Worm (Caenorhabditis elegans) whole organism, young adult: ENCODE measurements around the gene mboa-2.

Source experiments
- B0019.2 ChIP-seq: fragments of 200-800 bp; sonication (Bioruptor generic); conservative IDR thresholded peaks from 2 replicates; pipeline ENCODE4 v1.3.6; 2022; ENCODE audit warnings: missing genetic modification reagents, missing genetic modification characterization, missing compliant biosample characterization
- B0035.1 ChIP-seq: sonication (generic microtip); optimal IDR thresholded peaks from 2 replicates; lab custom pipeline; 2016; ENCODE audit warnings: missing genetic modification characterization, mild to moderate bottlenecking, missing compliant biosample characterization, missing genotype, missing genetic modification reagents
- C17E4.6 ChIP-seq: fragments of 200-800 bp; sonication (Bioruptor generic); IDR thresholded peaks from 2 replicates; pipeline ENCODE4 v1.3.6; 2022; ENCODE audit warnings: missing genetic modification reagents, missing genetic modification characterization, missing compliant biosample characterization
- F22D6.2 ChIP-seq: sonication (generic microtip); optimal IDR thresholded peaks from 2 replicates; lab custom pipeline; 2016; ENCODE audit warnings: mild to moderate bottlenecking, missing genetic modification characterization, missing compliant biosample characterization
- F37B4.10 ChIP-seq: fragments of 200-800 bp; sonication (Bioruptor generic); IDR thresholded peaks from 2 replicates; pipeline ENCODE4 v1.3.6; 2022; ENCODE audit warnings: missing genetic modification characterization, missing compliant biosample characterization
- F49E8.2 ChIP-seq: sonication (generic microtip); optimal IDR thresholded peaks from 3 replicates; lab custom pipeline; 2017; ENCODE audit warnings: missing genetic modification characterization, mild to moderate bottlenecking, missing compliant biosample characterization, antibody characterized with exemption, moderate library complexity; ENCODE audit not compliant: insufficient read depth
- F52B5.7 ChIP-seq: sonication (generic microtip); optimal IDR thresholded peaks from 2 replicates; lab custom pipeline; 2016; ENCODE audit warnings: mild to moderate bottlenecking, missing genetic modification characterization, missing compliant biosample characterization
- F57A8.1 ChIP-seq: fragments of 200-800 bp; sonication (Bioruptor generic); optimal IDR thresholded peaks from 2 replicates; lab custom pipeline; 2018; ENCODE audit warnings: mild to moderate bottlenecking, missing genetic modification characterization, moderate library complexity, missing compliant biosample characterization
- K11D2.4 ChIP-seq: fragments of 200-800 bp; sonication (Bioruptor generic); IDR thresholded peaks from 2 replicates; pipeline ENCODE4 v1.3.6; 2022; ENCODE audit warnings: missing genetic modification reagents, missing genetic modification characterization, missing compliant biosample characterization
- K12H6.12 ChIP-seq: fragments of 200-800 bp; sonication (Bioruptor generic); optimal IDR thresholded peaks from 2 replicates; lab custom pipeline; 2018; ENCODE audit warnings: mild to moderate bottlenecking, missing genetic modification characterization, missing compliant biosample characterization
- T26A5.8 ChIP-seq: sonication (generic microtip); optimal IDR thresholded peaks from 2 replicates; lab custom pipeline; 2016; ENCODE audit warnings: missing genetic modification characterization, missing compliant biosample characterization
- Y56A3A.18 ChIP-seq: fragments of 200-800 bp; sonication (Bioruptor generic); IDR thresholded peaks from 2 replicates; pipeline ENCODE4 v1.3.6; 2022; ENCODE audit warnings: missing genetic modification reagents, missing genetic modification characterization, missing compliant biosample characterization
- Y95B8A.8 ChIP-seq: fragments of 200-800 bp; sonication (Bioruptor generic); IDR thresholded peaks from 2 replicates; pipeline ENCODE4 v1.3.6; 2022; ENCODE audit warnings: missing genetic modification reagents, missing genetic modification characterization, missing compliant biosample characterization
- aptf-3 ChIP-seq: fragments of 200-800 bp; sonication (Bioruptor generic); IDR thresholded peaks from 2 replicates; pipeline ENCODE4 v1.3.6; 2022; ENCODE audit warnings: missing genetic modification characterization, missing compliant biosample characterization
- atf-7 ChIP-seq: sonication (generic microtip); optimal IDR thresholded peaks from 2 replicates; lab custom pipeline; 2017; ENCODE audit warnings: mild to moderate bottlenecking, missing genetic modification characterization, missing compliant biosample characterization
- ccch-3 ChIP-seq: fragments of 200-800 bp; sonication (Bioruptor generic); optimal IDR thresholded peaks from 2 replicates; lab custom pipeline; 2018; ENCODE audit warnings: mild to moderate bottlenecking, missing genetic modification characterization, missing compliant biosample characterization
- cebp-2 ChIP-seq: fragments of 200-800 bp; sonication (Bioruptor generic); IDR thresholded peaks from 2 replicates; pipeline ENCODE4 v1.3.6; 2022; ENCODE audit warnings: missing genetic modification characterization, missing compliant biosample characterization
- ceh-27 ChIP-seq: fragments of 200-800 bp; sonication (Bioruptor generic); optimal IDR thresholded peaks from 2 replicates; lab custom pipeline; 2018; ENCODE audit warnings: mild to moderate bottlenecking, missing genetic modification characterization, moderate library complexity, missing compliant biosample characterization
- ceh-91 ChIP-seq: fragments of 200-800 bp; sonication (Bioruptor generic); IDR thresholded peaks from 2 replicates; pipeline ENCODE4 v1.3.6; 2022; ENCODE audit warnings: missing genetic modification reagents, missing genetic modification characterization, missing compliant biosample characterization
- dox-1 ChIP-seq: fragments of 200-800 bp; sonication (Bioruptor generic); IDR thresholded peaks from 2 replicates; pipeline ENCODE4 v1.3.6; 2022; ENCODE audit warnings: missing genetic modification reagents, missing genetic modification characterization, missing compliant biosample characterization
- egl-44 ChIP-seq: fragments of 200-800 bp; sonication (Bioruptor generic); IDR thresholded peaks from 2 replicates; pipeline ENCODE4 v1.3.6; 2022; ENCODE audit warnings: missing genetic modification reagents, missing genetic modification characterization, missing compliant biosample characterization
- ekl-4 ChIP-seq: fragments of 200-800 bp; sonication (Bioruptor generic); IDR thresholded peaks from 2 replicates; pipeline ENCODE4 v1.3.6; 2022; ENCODE audit warnings: missing genetic modification reagents, missing genetic modification characterization, missing compliant biosample characterization
- him-1 ChIP-seq: sonication (generic microtip); optimal IDR thresholded peaks from 2 replicates; lab custom pipeline; 2016; ENCODE audit warnings: missing genotype, missing genetic modification reagents, missing genetic modification characterization, missing compliant biosample characterization
- hlh-12 ChIP-seq: sonication (generic microtip); optimal IDR thresholded peaks from 2 replicates; lab custom pipeline; 2016; ENCODE audit warnings: missing genetic modification characterization, missing compliant biosample characterization
- hmg-20 ChIP-seq: fragments of 200-800 bp; sonication (Bioruptor generic); IDR thresholded peaks from 2 replicates; pipeline ENCODE4 v1.3.6; 2022; ENCODE audit warnings: missing genetic modification reagents, missing genetic modification characterization, missing compliant biosample characterization
- lag-1 ChIP-seq: fragments of 200-800 bp; sonication (Bioruptor generic); IDR thresholded peaks from 2 replicates; pipeline ENCODE4 v1.3.6; 2022; ENCODE audit warnings: missing genetic modification reagents, missing genetic modification characterization, missing compliant biosample characterization
- let-607 ChIP-seq, 2 experiments: fragments of 200-800 bp in 1 of 2; sonication (Bioruptor generic) in 1 of 2; sonication (generic microtip) in 1 of 2; optimal IDR thresholded peaks; 2 replicates each; lab custom pipeline; 2016 to 2018; ENCODE audit warnings: mild to moderate bottlenecking in 2 of 2, missing compliant biosample characterization in 2 of 2, missing genetic modification characterization in 2 of 2, moderate library complexity in 2 of 2, missing genotype in 1 of 2
- lin-35 ChIP-seq, 3 experiments: fragments of 150-350 bp in 2 of 3; sonication (generic microtip) in 1 of 3; optimal IDR thresholded peaks; 2 replicates each; lab custom pipeline; 2014 to 2018; ENCODE audit warnings: missing biosample characterization in 3 of 3, missing genetic modification characterization in 3 of 3, missing genetic modification reagents in 3 of 3
- lin-54 ChIP-seq: fragments of 200-800 bp; sonication (Bioruptor generic); optimal IDR thresholded peaks from 2 replicates; lab custom pipeline; 2018; ENCODE audit warnings: mild to moderate bottlenecking, missing genetic modification characterization, missing compliant biosample characterization
- lir-1 ChIP-seq: fragments of 200-800 bp; sonication (Bioruptor generic); conservative IDR thresholded peaks from 2 replicates; pipeline ENCODE4 v1.3.6; 2022; ENCODE audit warnings: missing genetic modification reagents, missing genetic modification characterization, missing compliant biosample characterization
- madf-10 ChIP-seq: sonication (generic microtip); optimal IDR thresholded peaks from 2 replicates; lab custom pipeline; 2016; ENCODE audit warnings: mild to moderate bottlenecking, missing genetic modification characterization, missing compliant biosample characterization
- madf-3 ChIP-seq: fragments of 200-800 bp; sonication (Bioruptor generic); IDR thresholded peaks from 2 replicates; pipeline ENCODE4 v1.3.6; 2022; ENCODE audit warnings: missing genetic modification reagents, missing genetic modification characterization, missing compliant biosample characterization
- madf-6 ChIP-seq: fragments of 200-800 bp; sonication (Bioruptor generic); IDR thresholded peaks from 2 replicates; pipeline ENCODE4 v1.3.6; 2022; ENCODE audit warnings: missing genetic modification reagents, missing genetic modification characterization, missing compliant biosample characterization
- mcd-1 ChIP-seq: fragments of 200-800 bp; sonication (Bioruptor generic); IDR thresholded peaks from 2 replicates; pipeline ENCODE4 v1.3.6; 2022; ENCODE audit warnings: missing genetic modification reagents, missing genetic modification characterization, missing compliant biosample characterization
- mel-28 ChIP-seq: sonication (generic microtip); optimal IDR thresholded peaks from 2 replicates; lab custom pipeline; 2016; ENCODE audit warnings: borderline replicate concordance, mild to moderate bottlenecking, missing genetic modification characterization, missing compliant biosample characterization
- mxl-1 ChIP-seq: sonication (generic microtip); optimal IDR thresholded peaks from 2 replicates; lab custom pipeline; 2016; ENCODE audit warnings: missing genetic modification characterization, missing compliant biosample characterization
- nhr-27 ChIP-seq: fragments of 200-800 bp; sonication (Bioruptor generic); optimal IDR thresholded peaks from 2 replicates; lab custom pipeline; 2018; ENCODE audit warnings: mild to moderate bottlenecking, missing genetic modification characterization, moderate library complexity, missing compliant biosample characterization
- pbrm-1 ChIP-seq: fragments of 200-800 bp; sonication (Bioruptor generic); IDR thresholded peaks from 2 replicates; pipeline ENCODE4 v1.3.6; 2022; ENCODE audit warnings: missing genetic modification reagents, missing genetic modification characterization, missing compliant biosample characterization
- rpc-1 ChIP-seq, 2 experiments: fragments of 150-350 bp in 1 of 2; sonication (generic microtip) in 1 of 2; optimal IDR thresholded peaks; 2 replicates each; lab custom pipeline; 2014 to 2018; ENCODE audit warnings: missing biosample characterization in 1 of 2, missing genetic modification characterization in 1 of 2, missing genetic modification reagents in 1 of 2, missing genotype in 1 of 2
- snpc-1.1 ChIP-seq: sonication (generic microtip); optimal IDR thresholded peaks from 2 replicates; lab custom pipeline; 2017; ENCODE audit warnings: missing genetic modification characterization, mild to moderate bottlenecking, missing compliant biosample characterization, antibody characterized with exemption, moderate library complexity, missing genotype, missing genetic modification reagents; ENCODE audit not compliant: insufficient read depth
- snpc-1.3 ChIP-seq: sonication (generic microtip); optimal IDR thresholded peaks from 2 replicates; lab custom pipeline; 2017; ENCODE audit warnings: missing genetic modification characterization, mild to moderate bottlenecking, missing compliant biosample characterization, antibody characterized with exemption, moderate library complexity, missing genotype, missing genetic modification reagents; ENCODE audit not compliant: insufficient read depth
- somi-1 ChIP-seq: fragments of 200-800 bp; sonication (Bioruptor generic); optimal IDR thresholded peaks from 2 replicates; lab custom pipeline; 2018; ENCODE audit warnings: mild to moderate bottlenecking, missing genetic modification characterization, missing compliant biosample characterization
- zim-3 ChIP-seq: sonication (generic microtip); optimal IDR thresholded peaks from 2 replicates; lab custom pipeline; 2017; ENCODE audit warnings: mild to moderate bottlenecking, missing genetic modification characterization, moderate library complexity, missing compliant biosample characterization
- ztf-22 ChIP-seq: fragments of 200-800 bp; sonication (Bioruptor generic); optimal IDR thresholded peaks from 2 replicates; lab custom pipeline; 2018; ENCODE audit warnings: mild to moderate bottlenecking, missing genetic modification characterization, moderate library complexity, missing compliant biosample characterization
- ztf-28 ChIP-seq: fragments of 200-800 bp; sonication (Bioruptor generic); IDR thresholded peaks from 2 replicates; pipeline ENCODE4 v1.3.6; 2022; ENCODE audit warnings: missing genetic modification reagents, missing genetic modification characterization, missing compliant biosample characterization

mboa-2 gene

DNA sequence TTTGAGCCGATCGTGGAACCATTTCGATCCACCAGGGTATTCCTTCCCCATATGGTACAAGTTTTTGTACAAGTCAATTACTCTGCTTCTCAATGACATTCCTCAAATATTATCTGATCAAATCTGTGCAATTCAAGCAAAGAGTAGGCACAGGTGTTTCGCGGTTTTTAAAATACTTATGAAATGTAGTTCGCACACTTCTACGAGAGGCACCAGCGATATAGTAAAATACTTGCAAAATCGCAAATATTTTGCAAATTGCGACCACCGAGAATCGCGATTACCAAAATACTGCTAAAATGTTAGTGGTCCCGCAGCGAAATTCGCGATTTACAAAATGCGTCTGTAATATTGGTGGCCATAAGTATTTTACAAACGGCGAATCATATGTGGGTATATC lies 12.6 kb downstream of the mboa-2 start, which contains the start of gene Y42A5A.5:
Gene Y42A5A.5 (minus strand): TSS at position 101 of the 400 bp plus-strand sequence.
- TF ChIP-seq madf-3 (0 out of 2 replicates have a peak, but pooled peaks have one; percentile 52), madf-6 (peak; percentile 36)

DNA sequence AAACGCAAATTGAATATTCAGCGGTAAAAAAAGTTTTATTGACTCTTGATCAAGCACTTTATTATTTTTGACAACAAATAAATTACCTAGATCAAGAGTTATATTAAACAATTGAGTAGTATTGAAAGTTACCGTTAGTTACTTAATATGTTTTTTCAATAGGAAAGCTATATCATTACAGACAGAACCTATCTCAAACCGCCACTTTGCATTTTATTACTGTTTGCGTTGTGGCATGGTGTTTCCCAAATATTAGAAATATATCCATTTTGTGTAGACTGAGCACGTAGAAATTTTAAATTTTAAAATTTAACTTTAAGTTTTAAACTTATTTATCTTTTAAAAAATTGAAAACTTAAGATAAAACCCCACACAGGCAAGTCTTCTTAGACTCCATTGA lies 17.9 kb downstream of the mboa-2 start:
- TF ChIP-seq hlh-12 (tag; lab: Kevin White, UChicago) (no peak), dox-1 (GFP tag; lab: Robert Waterston, UW) (no peak), ccch-3 (no peak), rpc-1 (optimal IDR thresholded peaks at IDR 0.05; lab: Kevin White, UChicago) (no peak), rpc-1 (tag; optimal IDR thresholded peaks at IDR 0.05; lab: Kevin White, UChicago) (no peak), snpc-1.3 (no peak), cebp-2 (GFP tag; lab: Robert Waterston, UW) (no peak), snpc-1.1 (tag; lab: Kevin White, UChicago) (no peak), F57A8.1 (no peak), K12H6.12 (tag; lab: Kevin White, UChicago) (no peak), B0019.2 (GFP tag; lab: Robert Waterston, UW) (no peak), pbrm-1 (GFP tag; lab: Robert Waterston, UW) (no peak), let-607 (tag; optimal IDR thresholded peaks at IDR 0.05; lab: Kevin White, UChicago) (no peak), ceh-91 (no peak), madf-10 (tag; lab: Kevin White, UChicago) (no peak), him-1 (tag; lab: Kevin White, UChicago) (no peak)

DNA sequence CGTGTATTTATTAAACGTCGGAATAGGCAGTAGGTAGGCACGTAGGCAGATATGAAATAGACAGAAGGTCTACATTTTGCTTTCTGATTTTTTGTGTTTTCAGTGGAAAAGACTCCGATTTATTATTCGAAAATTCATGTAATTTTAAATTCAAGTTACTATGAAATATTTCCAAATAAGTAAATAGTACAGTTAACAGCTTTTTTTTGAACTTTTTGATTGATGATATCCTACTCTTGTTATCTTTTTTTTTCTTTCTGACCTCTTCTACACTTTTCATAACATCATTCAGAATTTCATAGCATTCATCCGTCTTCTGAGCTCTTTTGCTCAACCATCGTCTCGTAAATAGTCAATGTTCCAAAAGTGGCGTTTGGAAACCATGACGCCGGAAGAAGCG lies 23.7 kb downstream of the mboa-2 start, which contains the start of gene cdkl-1:
Gene cdkl-1 (plus strand): TSS at position 301 of the 400 bp plus-strand sequence.
- TF ChIP-seq F22D6.2 (tag; lab: Kevin White, UChicago) (no peak), atf-7 (tag; lab: Kevin White, UChicago) (no peak), lir-1 (GFP tag; lab: Robert Waterston, UW) (no peak), Y95B8A.8 (GFP tag; lab: Robert Waterston, UW) (no peak), ztf-22 (GFP tag; lab: Kevin White, UChicago) (no peak), K11D2.4 (no peak), mcd-1 (no peak), T26A5.8 (no peak), ztf-28 (GFP tag; lab: Robert Waterston, UW) (no peak), ekl-4 (GFP tag; lab: Robert Waterston, UW) (no peak), F52B5.7 (tag; lab: Kevin White, UChicago) (no peak), ceh-27 (GFP tag; lab: Kevin White, UChicago) (no peak), aptf-3 (GFP tag; lab: Robert Waterston, UW) (no peak), B0035.1 (tag; lab: Kevin White, UChicago) (no peak), lin-35 (GFP tag; optimal IDR thresholded peaks at IDR 0.05; lab: Kevin White, UChicago) (no peak)

- TF ChIP-seq somi-1 (GFP tag; lab: Kevin White, UChicago) (no peak), zim-3 (tag; lab: Kevin White, UChicago) (no peak), F37B4.10 (GFP tag; lab: Robert Waterston, UW) (no peak), Y56A3A.18 (GFP tag; lab: Robert Waterston, UW) (no peak), egl-44 (GFP tag; lab: Robert Waterston, UW) (no peak), mxl-1 (tag; lab: Kevin White, UChicago) (no peak), lin-54 (GFP tag; lab: Kevin White, UChicago) (no peak), C17E4.6 (GFP tag; lab: Robert Waterston, UW) (no peak), lag-1 (GFP tag; lab: Robert Waterston, UW) (no peak), F52B5.7 (tag; lab: Kevin White, UChicago) (no peak), F49E8.2 (tag; lab: Kevin White, UChicago) (no peak), nhr-27 (no peak), hmg-20 (GFP tag; lab: Robert Waterston, UW) (no peak), mel-28 (no peak), hlh-12 (tag; lab: Kevin White, UChicago) (no peak)
Observed at ce11 chrV:11095873-11096272, 26.4 kb downstream of the mboa-2 start, which contains the start of gene Y42A5A.3. Y42A5A.3 (minus strand) TSS chrV:11095973.
